Worm (Caenorhabditis elegans): ENCODE measurements around the gene nmur-3.

ce11 chrX:4503259-4503658 is 36.9 kb downstream of the nmur-3 start:
- no peak for TF ChIP-seq dao-5 (tag; optimal IDR thresholded peaks at IDR 0.05)
- no peak for TF ChIP-seq him-1 (tag; optimal IDR thresholded peaks at IDR 0.05)
- no peak for TF ChIP-seq W03F9.2 (tag; optimal IDR thresholded peaks at IDR 0.05)

Measured in whole organism, L4/young adult.